Worm (Caenorhabditis elegans) whole organism, young adult: ENCODE measurements around the gene T04B2.8.

Experiments used
- aptf-3 ChIP-seq: fragments of 200-800 bp; sonication (Bioruptor generic); IDR thresholded peaks from 2 replicates; pipeline ENCODE4 v1.3.6; 2022; ENCODE audit warnings: missing genetic modification characterization, missing compliant biosample characterization
- ceh-58 ChIP-seq: fragments of 200-800 bp; sonication (Bioruptor generic); IDR thresholded peaks from 2 replicates; pipeline ENCODE4 v1.3.6; 2022; ENCODE audit warnings: missing genetic modification characterization, missing compliant biosample characterization
- dpl-1 ChIP-seq: fragments of 150-350 bp; optimal IDR thresholded peaks from 2 replicates; lab custom pipeline; 2014; ENCODE audit warnings: missing biosample characterization, missing genetic modification reagents, missing genetic modification characterization
- him-1 ChIP-seq: sonication (generic microtip); optimal IDR thresholded peaks from 2 replicates; lab custom pipeline; 2016; ENCODE audit warnings: missing genotype, missing genetic modification reagents, missing genetic modification characterization, missing compliant biosample characterization
- hmg-1.2 ChIP-seq: fragments of 200-800 bp; sonication (Bioruptor generic); IDR thresholded peaks from 2 replicates; pipeline ENCODE4 v1.3.6; 2022; ENCODE audit warnings: missing genetic modification reagents, missing genetic modification characterization, missing compliant biosample characterization
- hrde-1 ChIP-seq: sonication (generic microtip); optimal IDR thresholded peaks from 2 replicates; lab custom pipeline; 2016; ENCODE audit warnings: missing genetic modification characterization, mild to moderate bottlenecking, missing compliant biosample characterization, moderate library complexity, missing genotype, missing genetic modification reagents, borderline replicate concordance
- hsf-1 ChIP-seq: fragments of 200-800 bp; sonication (Bioruptor generic); IDR thresholded peaks from 2 replicates; pipeline ENCODE4 v1.3.6; 2022; ENCODE audit warnings: missing genetic modification reagents, missing genetic modification characterization, missing compliant biosample characterization
- snpc-1.3 ChIP-seq: sonication (generic microtip); optimal IDR thresholded peaks from 2 replicates; lab custom pipeline; 2017; ENCODE audit warnings: missing genetic modification characterization, mild to moderate bottlenecking, missing compliant biosample characterization, antibody characterized with exemption, moderate library complexity, missing genotype, missing genetic modification reagents; ENCODE audit not compliant: insufficient read depth
- snpc-4 ChIP-seq, 5 experiments: fragments of 150-350 bp in 1 of 5; sonication (generic microtip) in 4 of 5; optimal IDR thresholded peaks; 2 replicates each; lab custom pipeline; 2014 to 2018; ENCODE audit warnings: missing genetic modification characterization in 5 of 5, missing biosample characterization in 3 of 5, antibody characterized with exemption in 2 of 5, mild to moderate bottlenecking in 2 of 5, missing compliant biosample characterization in 2 of 5, missing genotype in 2 of 5, moderate library complexity in 2 of 5, missing genetic modification reagents in 1 of 5

DNA sequence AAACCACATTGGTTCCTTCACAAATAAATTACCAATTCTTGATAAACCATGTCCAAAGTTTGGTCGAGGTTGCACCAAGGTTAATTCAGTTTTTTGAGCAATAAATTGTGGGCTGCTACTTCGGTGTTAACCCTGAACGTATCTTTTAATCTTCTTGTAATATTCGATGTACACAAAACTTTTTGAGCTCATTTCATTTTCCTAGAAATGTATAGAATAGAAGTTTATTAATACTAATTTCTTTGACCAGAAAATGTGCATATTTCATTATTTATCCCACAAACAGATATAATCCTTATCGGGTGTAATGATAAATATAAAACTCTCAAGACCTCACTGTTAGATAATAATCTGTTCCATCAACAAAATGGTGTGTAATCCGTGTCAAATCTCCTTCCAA is 13.0 kb upstream of the T04B2.8 start:
- TF ChIP-seq snpc-4 (GFP tag; optimal IDR thresholded peaks at IDR 0.05; lab: Kevin White, UChicago) (no peak), snpc-4 (tag; optimal IDR thresholded peaks at IDR 0.05; lab: Kevin White, UChicago) (no peak), hrde-1 (tag; lab: Kevin White, UChicago) (no peak), snpc-1.3 (tag; lab: Kevin White, UChicago) (no peak), hmg-1.2 (no peak), him-1 (tag; lab: Kevin White, UChicago) (no peak), ceh-58 (GFP tag; lab: Robert Waterston, UW) (no peak), hsf-1 (GFP tag; lab: Robert Waterston, UW) (no peak), aptf-3 (no peak), dpl-1 (GFP tag; lab: Kevin White, UChicago) (no peak)
